Worm (Caenorhabditis elegans): ENCODE data around the gene F40E12.1.

- no peak for TF ChIP-seq him-1 (tag; optimal IDR thresholded peaks at IDR 0.05)
- no peak for TF ChIP-seq W03F9.2 (tag; optimal IDR thresholded peaks at IDR 0.05)
These were observed 17.2 kb downstream of the F40E12.1 start for ce11 chrII:3634765-3635164.

All from whole organism, L4/young adult.